Worm (Caenorhabditis elegans): Measurements from ENCODE around the gene C06A1.7.

The C06A1.7 gene

DNA sequence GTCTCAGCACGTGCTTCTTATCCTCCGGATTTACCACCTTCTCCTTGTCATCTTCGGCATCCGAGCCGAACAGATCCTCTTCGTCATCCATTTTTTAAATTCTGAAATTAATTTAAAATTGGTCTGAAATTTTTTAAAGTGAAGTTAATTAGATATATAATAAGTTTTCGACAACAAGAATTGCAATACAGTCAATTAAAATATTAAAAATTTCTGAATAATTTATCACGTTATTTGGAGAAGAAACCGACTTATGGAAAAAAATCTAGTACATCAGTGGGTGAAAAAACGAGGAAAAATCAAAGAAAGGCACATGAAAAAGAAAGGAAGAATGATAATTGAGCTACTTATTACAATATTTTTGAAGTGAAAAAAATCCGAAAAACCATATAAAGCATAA is 40.8 kb downstream of the C06A1.7 start, which contains the start of gene taf-13:
Gene taf-13 (minus strand): TSS at position 101 of the 400 bp plus-strand sequence.
- TF ChIP-seq blmp-1 (tag; optimal IDR thresholded peaks at IDR 0.05; ENCODE audit: insufficient read depth), result no peak
- no peak for TF ChIP-seq ZK546.5 (tag; optimal IDR thresholded peaks at IDR 0.05)
- no peak for TF ChIP-seq ztf-11 (tag; optimal IDR thresholded peaks at IDR 0.05)
- TF ChIP-seq unc-39 (tag; optimal IDR thresholded peaks at IDR 0.05), result no peak
- TF ChIP-seq snpc-4 (tag; optimal IDR thresholded peaks at IDR 0.05), result no peak
- no peak for TF ChIP-seq nhr-237 (tag; optimal IDR thresholded peaks at IDR 0.05)

DNA sequence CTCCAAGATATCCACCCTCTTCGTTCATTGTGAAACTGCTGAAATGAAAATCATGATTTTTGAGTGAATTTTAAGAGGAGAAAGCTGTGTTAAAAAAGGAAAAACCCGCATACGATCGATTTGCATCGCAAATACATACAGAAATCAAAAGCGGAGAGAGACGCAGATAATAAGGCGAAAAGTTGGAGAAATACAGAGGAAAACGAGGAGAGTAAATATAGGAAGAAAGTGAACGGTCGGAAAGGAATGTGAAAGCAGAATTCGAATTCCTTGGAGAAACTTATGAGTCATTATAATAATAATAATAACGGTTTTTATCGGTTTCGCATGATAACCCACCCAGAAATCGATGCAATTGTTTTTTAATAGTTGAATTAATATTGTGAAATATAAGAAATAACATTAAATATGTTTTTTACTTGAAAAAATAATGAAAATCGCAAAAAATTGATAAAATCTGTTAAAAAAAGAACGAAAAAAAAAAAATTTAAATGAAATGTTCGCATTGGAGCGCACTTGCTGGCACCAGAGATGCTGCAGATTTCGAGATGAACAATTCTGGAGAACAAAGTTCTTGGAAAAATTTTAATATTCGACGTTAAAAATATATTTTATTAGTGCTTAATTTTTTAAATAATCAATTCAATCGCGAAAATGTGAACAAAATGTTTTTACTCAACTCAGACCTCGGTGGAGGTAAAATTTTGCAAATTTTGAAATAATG is 42.7 kb downstream of the C06A1.7 start, which contains the start of gene ccm-3:
Gene ccm-3 (minus strand): TSS at position 38 of the 724 bp plus-strand sequence.
- TF ChIP-seq elt-1 (tag; optimal IDR thresholded peaks at IDR 0.05) (no peak), zag-1 (tag; optimal IDR thresholded peaks at IDR 0.05) (no peak), fos-1 (tag; optimal IDR thresholded peaks at IDR 0.05) (peak; percentile 63), mdl-1 (tag; optimal IDR thresholded peaks at IDR 0.05) (no peak), nhr-237 (tag; optimal IDR thresholded peaks at IDR 0.05) (no peak), C34F6.9 (tag; optimal IDR thresholded peaks at IDR 0.05) (peak; percentile 52), lsy-2 (tag; optimal IDR thresholded peaks at IDR 0.05) (peak in 1 of 2 experiments; percentile 58), R02D3.7 (tag; optimal IDR thresholded peaks at IDR 0.05) (no peak), nhr-12 (tag; optimal IDR thresholded peaks at IDR 0.05) (no peak), unc-55 (GFP tag; optimal IDR thresholded peaks at IDR 0.05) (peak; percentile 76), nhr-11 (tag; optimal IDR thresholded peaks at IDR 0.05) (no peak), unc-62 (GFP tag; optimal IDR thresholded peaks at IDR 0.05) (no peak), Y55F3AM.14 (GFP tag; optimal IDR thresholded peaks at IDR 0.05) (no peak), sem-4 (tag; optimal IDR thresholded peaks at IDR 0.05) (no peak), nhr-6 (tag; optimal IDR thresholded peaks at IDR 0.05) (no peak), egl-27 (tag; optimal IDR thresholded peaks at IDR 0.05) (no peak), sma-9 (GFP tag; optimal IDR thresholded peaks at IDR 0.05) (no peak), sma-9 (tag; optimal IDR thresholded peaks at IDR 0.05) (no peak), nhr-21 (tag; optimal IDR thresholded peaks at IDR 0.05) (no peak), ztf-11 (tag; optimal IDR thresholded peaks at IDR 0.05) (no peak), ztf-1 (GFP tag; conservative IDR thresholded peaks at IDR 0.05) (no peak), alr-1 (tag; optimal IDR thresholded peaks at IDR 0.05) (no peak), lin-39 (tag; optimal IDR thresholded peaks at IDR 0.05) (no peak), peb-1 (tag; optimal IDR thresholded peaks at IDR 0.05) (no peak), nhr-77 (tag; optimal IDR thresholded peaks at IDR 0.05) (no peak), elt-3 (tag; optimal IDR thresholded peaks at IDR 0.05) (no peak), dmd-4 (tag; optimal IDR thresholded peaks at IDR 0.05) (no peak), blmp-1 (tag; optimal IDR thresholded peaks at IDR 0.05; ENCODE audit: insufficient read depth) (peak; percentile 61), crh-2 (tag; optimal IDR thresholded peaks at IDR 0.05) (no peak), nhr-129 (tag; optimal IDR thresholded peaks at IDR 0.05) (no peak), nhr-23 (tag; optimal IDR thresholded peaks at IDR 0.05) (no peak), F13H6.1 (tag; optimal IDR thresholded peaks at IDR 0.05) (no peak), mbf-1 (tag; optimal IDR thresholded peaks at IDR 0.05) (no peak)

DNA sequence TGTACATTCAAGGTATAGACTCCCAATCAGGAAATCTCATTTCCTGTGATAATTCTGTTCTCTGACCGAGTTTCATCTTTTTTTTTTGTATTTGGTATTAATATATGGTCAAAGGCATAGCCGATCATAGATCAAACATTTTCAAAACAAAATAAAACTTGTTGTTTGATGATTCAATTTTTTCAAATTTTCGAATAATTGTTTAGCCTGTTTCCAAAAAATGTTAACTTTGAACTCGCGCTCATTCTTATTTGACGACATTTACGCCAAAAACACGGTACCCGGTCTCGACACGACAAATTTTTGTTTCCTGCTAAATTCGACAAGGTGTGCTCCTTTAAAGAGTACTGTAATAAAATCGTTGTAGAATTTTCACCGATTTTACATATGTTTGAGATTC is 44.1 kb downstream of the C06A1.7 start:
- TF ChIP-seq ama-1 (optimal IDR thresholded peaks at IDR 0.05) (no peak), mbf-1 (tag; optimal IDR thresholded peaks at IDR 0.05) (no peak), sem-4 (tag; optimal IDR thresholded peaks at IDR 0.05) (no peak), R02D3.7 (tag; optimal IDR thresholded peaks at IDR 0.05) (no peak), nhr-21 (tag; optimal IDR thresholded peaks at IDR 0.05) (no peak), alr-1 (tag; optimal IDR thresholded peaks at IDR 0.05) (no peak), nhr-12 (tag; optimal IDR thresholded peaks at IDR 0.05) (no peak), blmp-1 (tag; optimal IDR thresholded peaks at IDR 0.05; ENCODE audit: insufficient read depth) (no peak), egl-27 (tag; optimal IDR thresholded peaks at IDR 0.05) (no peak), ztf-4 (tag; optimal IDR thresholded peaks at IDR 0.05) (no peak), lsy-2 (tag; optimal IDR thresholded peaks at IDR 0.05) (no peak), skn-1 (tag; optimal IDR thresholded peaks at IDR 0.05) (no peak)

Measured in whole organism, L2 larva.